Worm (Caenorhabditis elegans) whole organism, L4 larva: ENCODE data around the gene T28F3.11.

Experiments used
- F26F4.8 ChIP-seq: fragments of 200-800 bp; sonication (Bioruptor generic); conservative IDR thresholded peaks from 2 replicates; pipeline ENCODE4 v1.3.6; 2022; ENCODE audit warnings: missing genetic modification characterization, missing compliant biosample characterization
- T26A8.4 ChIP-seq: fragments of 200-800 bp; sonication (Bioruptor generic); IDR thresholded peaks from 2 replicates; pipeline ENCODE4 v1.3.6; 2022; ENCODE audit warnings: missing genetic modification characterization, missing compliant biosample characterization
- Y105C5A.15 ChIP-seq: fragments of 200-800 bp; sonication (Bioruptor generic); IDR thresholded peaks from 2 replicates; pipeline ENCODE4 v1.3.6; 2022; ENCODE audit warnings: missing genetic modification characterization, missing compliant biosample characterization
- aha-1 ChIP-seq: fragments of 150-350 bp; peaks from one replicate; lab custom pipeline; 2014; ENCODE audit warnings: missing biosample characterization, missing genetic modification characterization
- attf-4 ChIP-seq: sonication (generic microtip); optimal IDR thresholded peaks from 3 replicates; lab custom pipeline; 2017; ENCODE audit warnings: missing biosample characterization, missing genetic modification characterization
- ceh-82 ChIP-seq: sonication (generic microtip); optimal IDR thresholded peaks from 2 replicates; lab custom pipeline; 2017; ENCODE audit warnings: missing biosample characterization, missing genetic modification characterization
- cey-2 ChIP-seq: sonication (generic microtip); optimal IDR thresholded peaks from 3 replicates; lab custom pipeline; 2017; ENCODE audit warnings: missing genetic modification characterization, mild to moderate bottlenecking, missing compliant biosample characterization, antibody characterized with exemption, borderline replicate concordance; ENCODE audit not compliant: insufficient read depth
- ctbp-1 ChIP-seq: fragments of 200-800 bp; sonication (Bioruptor generic); IDR thresholded peaks from 2 replicates; pipeline ENCODE4 v1.3.6; 2022; ENCODE audit warnings: missing genetic modification reagents, missing genetic modification characterization, missing compliant biosample characterization
- daf-16 ChIP-seq, 3 experiments: sonication (generic microtip); optimal IDR thresholded peaks; 2 replicates each; lab custom pipeline; 2016 to 2017; ENCODE audit warnings: missing genetic modification characterization in 3 of 3, missing genetic modification reagents in 3 of 3, mild to moderate bottlenecking in 2 of 3, missing compliant biosample characterization in 2 of 3, missing biosample characterization in 1 of 3, moderate library complexity in 1 of 3
- dmd-6 ChIP-seq: fragments of 200-800 bp; sonication (Bioruptor generic); IDR thresholded peaks from 2 replicates; pipeline ENCODE4 v1.3.6; 2022; ENCODE audit warnings: missing genetic modification reagents, missing genetic modification characterization, missing compliant biosample characterization
- duxl-1 ChIP-seq: sonication (generic microtip); optimal IDR thresholded peaks from 2 replicates; lab custom pipeline; 2016; ENCODE audit warnings: mild to moderate bottlenecking, missing genetic modification characterization, moderate library complexity, missing compliant biosample characterization; ENCODE audit not compliant: poor library complexity
- dve-1 ChIP-seq: sonication (generic microtip); optimal IDR thresholded peaks from 2 replicates; lab custom pipeline; 2017; ENCODE audit warnings: antibody characterized with exemption, mild to moderate bottlenecking, missing genetic modification characterization, missing compliant biosample characterization; ENCODE audit not compliant: insufficient read depth
- egl-43 ChIP-seq: fragments of 200-800 bp; sonication (Bioruptor generic); IDR thresholded peaks from 2 replicates; pipeline ENCODE4 v1.3.6; 2022; ENCODE audit warnings: missing genetic modification reagents, missing genetic modification characterization, missing compliant biosample characterization
- fkh-10 ChIP-seq: fragments of 150-350 bp; optimal IDR thresholded peaks from 2 replicates; lab custom pipeline; 2014; ENCODE audit warnings: missing biosample characterization, missing genetic modification reagents, missing genetic modification characterization
- hlh-11 ChIP-seq: fragments of 200-800 bp; sonication (Bioruptor generic); optimal IDR thresholded peaks from 2 replicates; lab custom pipeline; 2018; ENCODE audit warnings: mild to moderate bottlenecking, missing genetic modification characterization, missing compliant biosample characterization
- hmg-1.1 ChIP-seq: fragments of 200-800 bp; sonication (Bioruptor generic); IDR thresholded peaks from 2 replicates; pipeline ENCODE4 v1.3.6; 2022; ENCODE audit warnings: missing genetic modification reagents, missing genetic modification characterization, missing compliant biosample characterization
- lin-29 ChIP-seq: fragments of 200-800 bp; sonication (Bioruptor generic); IDR thresholded peaks from 2 replicates; pipeline ENCODE4 v1.3.6; 2022; ENCODE audit warnings: missing genetic modification reagents, missing genetic modification characterization, missing compliant biosample characterization
- lin-38 ChIP-seq: fragments of 200-800 bp; sonication (Bioruptor generic); IDR thresholded peaks from 2 replicates; pipeline ENCODE4 v1.3.6; 2022; ENCODE audit warnings: missing genetic modification reagents, missing genetic modification characterization, missing compliant biosample characterization
- madf-9 ChIP-seq: fragments of 200-800 bp; sonication (Bioruptor generic); conservative IDR thresholded peaks from 2 replicates; pipeline ENCODE4 v1.3.6; 2022; ENCODE audit warnings: missing genetic modification reagents, missing genetic modification characterization, missing compliant biosample characterization
- mep-1 ChIP-seq: fragments of 150-350 bp; sonication (generic microtip); optimal IDR thresholded peaks from 3 replicates; lab custom pipeline; 2014; ENCODE audit warnings: missing biosample characterization, missing genetic modification characterization
- nhr-11 ChIP-seq: fragments of 150-350 bp; optimal IDR thresholded peaks from 2 replicates; lab custom pipeline; 2014; ENCODE audit warnings: missing biosample characterization, missing genetic modification characterization
- nhr-111 ChIP-seq: fragments of 200-800 bp; sonication (Bioruptor generic); optimal IDR thresholded peaks from 2 replicates; lab custom pipeline; 2018; ENCODE audit warnings: mild to moderate bottlenecking, missing genetic modification characterization, missing compliant biosample characterization
- nhr-237 ChIP-seq: sonication (generic microtip); optimal IDR thresholded peaks from 2 replicates; lab custom pipeline; 2017; ENCODE audit warnings: missing biosample characterization, missing genetic modification characterization
- nhr-28 ChIP-seq: fragments of 150-350 bp; optimal IDR thresholded peaks from 2 replicates; lab custom pipeline; 2014; ENCODE audit warnings: missing biosample characterization, missing genetic modification characterization
- nhr-77 ChIP-seq: fragments of 150-350 bp; optimal IDR thresholded peaks from 2 replicates; lab custom pipeline; 2014; ENCODE audit warnings: missing biosample characterization, missing genetic modification characterization
- pha-4 ChIP-seq, 2 experiments: fragments of 150-350 bp in 1 of 2; fragments of 200-800 bp in 1 of 2; sonication (Bioruptor generic) in 1 of 2; IDR thresholded peaks in 1 of 2; optimal IDR thresholded peaks in 1 of 2; 2 replicates each; pipeline versions ENCODE4 v1.3.6 to Lab custom; 2014 to 2022; ENCODE audit warnings: missing genetic modification characterization in 2 of 2, missing genetic modification reagents in 2 of 2, missing biosample characterization in 1 of 2, missing compliant biosample characterization in 1 of 2
- pqm-1 ChIP-seq: sonication (generic microtip); optimal IDR thresholded peaks from 2 replicates; lab custom pipeline; 2017; ENCODE audit warnings: missing biosample characterization, missing genetic modification characterization
- rbr-2 ChIP-seq: sonication (generic microtip); optimal IDR thresholded peaks from 2 replicates; lab custom pipeline; 2016; ENCODE audit warnings: missing genotype, missing genetic modification characterization, missing compliant biosample characterization
- set-16 ChIP-seq: fragments of 200-800 bp; sonication (Bioruptor generic); IDR thresholded peaks from 2 replicates; pipeline ENCODE4 v1.3.6; 2022; ENCODE audit warnings: missing genetic modification reagents, missing genetic modification characterization, missing compliant biosample characterization
- snpc-1.2 ChIP-seq: fragments of 200-800 bp; sonication (Bioruptor generic); IDR thresholded peaks from 2 replicates; pipeline ENCODE4 v1.3.6; 2022; ENCODE audit warnings: missing genetic modification reagents, missing genetic modification characterization, missing compliant biosample characterization
- unc-62 ChIP-seq, 3 experiments: fragments of 150-350 bp in 1 of 3; sonication (generic microtip); optimal IDR thresholded peaks in 2 of 3; peaks in 1 of 3; 1 replicate in 1 of 3; 2 replicates in 2 of 3; lab custom pipeline; 2014 to 2017; ENCODE audit warnings: missing biosample characterization in 3 of 3, missing genetic modification characterization in 3 of 3, missing genetic modification reagents in 3 of 3, missing genotype in 1 of 3
- ztf-7 ChIP-seq: fragments of 150-350 bp; optimal IDR thresholded peaks from 2 replicates; lab custom pipeline; 2014; ENCODE audit warnings: missing biosample characterization, missing genetic modification characterization

Gene T28F3.11

DNA sequence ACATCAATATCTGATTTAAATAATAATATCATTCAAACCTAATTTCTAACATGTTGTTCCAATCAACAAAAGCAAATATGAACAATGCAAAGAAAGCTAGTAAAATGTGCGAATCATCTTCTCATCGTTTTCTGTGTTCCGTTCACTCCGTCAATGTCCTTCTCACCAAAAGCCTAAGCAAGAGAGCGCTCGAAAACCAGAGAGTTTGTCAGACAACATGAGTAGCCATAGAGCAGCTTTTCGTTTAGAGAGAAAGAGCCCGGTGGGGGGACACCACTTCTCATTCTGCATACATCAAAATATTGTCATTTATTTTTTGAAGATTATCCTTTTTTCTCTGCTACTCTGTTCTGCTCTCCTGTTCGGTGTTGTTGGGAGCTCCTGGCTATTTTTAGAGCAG is 2.2 kb upstream of the T28F3.11 start:
- peak; percentile 20 for TF ChIP-seq fkh-10 (GFP tag; lab: Kevin White, UChicago)
- no peak for TF ChIP-seq F26F4.8
- TF ChIP-seq rbr-2: peak; percentile 38

- TF ChIP-seq nhr-11 (tag; lab: Kevin White, UChicago) (no peak), pha-4 (GFP tag; IDR thresholded peaks at IDR 0.05; lab: Robert Waterston, UW) (no peak), pha-4 (tag; optimal IDR thresholded peaks at IDR 0.05; lab: Kevin White, UChicago) (no peak), aha-1 (tag; lab: Kevin White, UChicago) (peak; percentile 53), dmd-6 (GFP tag; lab: Robert Waterston, UW) (0 out of 2 replicates have a peak, but pooled peaks have one; percentile 26), pqm-1 (tag; lab: Kevin White, UChicago) (peak; percentile 14), dve-1 (tag; lab: Kevin White, UChicago) (peak; percentile 37)
Observed at ce11 chrIV:17293068-17293467, 1.6 kb upstream of the T28F3.11 start.

ce11 chrIV:17292350-17292749 is 871 bp upstream of the T28F3.11 start:
- TF ChIP-seq daf-16 (GFP tag; optimal IDR thresholded peaks at IDR 0.05; lab: Kevin White, UChicago) (no peak), daf-16 (tag; optimal IDR thresholded peaks at IDR 0.05; lab: Kevin White, UChicago) (peak; percentile 48), set-16 (GFP tag; lab: Robert Waterston, UW) (no peak), aha-1 (tag; lab: Kevin White, UChicago) (peak; percentile 82), mep-1 (tag; lab: Kevin White, UChicago) (peak; percentile 26), dve-1 (tag; lab: Kevin White, UChicago) (peak; percentile 42), dmd-6 (GFP tag; lab: Robert Waterston, UW) (peak; percentile 15; the same call in 1 of the 2 replicates)

ce11 chrIV:17287908-17288675 is 3.4 kb downstream of the T28F3.11 start, which contains the start of gene zipt-7.1:
Gene zipt-7.1, minus strand, starts transcription at chrIV:17288139.
- peak; percentile 0 for TF ChIP-seq dve-1 (tag; lab: Kevin White, UChicago)
- no peak for TF ChIP-seq F26F4.8
- no peak for TF ChIP-seq egl-43 (GFP tag; lab: Robert Waterston, UW)
- no peak for TF ChIP-seq madf-9 (GFP tag; lab: Robert Waterston, UW)
- no peak for TF ChIP-seq snpc-1.2 (GFP tag; lab: Robert Waterston, UW)
- no peak for TF ChIP-seq ctbp-1 (GFP tag; lab: Robert Waterston, UW)
- no peak for TF ChIP-seq attf-4 (tag; lab: Kevin White, UChicago)
- TF ChIP-seq T26A8.4: no peak
- TF ChIP-seq Y105C5A.15 (GFP tag; lab: Robert Waterston, UW): no peak
- TF ChIP-seq hlh-11 (tag; lab: Kevin White, UChicago): no peak
- no peak for TF ChIP-seq unc-62 (GFP tag; optimal IDR thresholded peaks at IDR 0.05 in 1 of 2; lab: Kevin White, UChicago)
- TF ChIP-seq unc-62 (tag; optimal IDR thresholded peaks at IDR 0.05; lab: Kevin White, UChicago): no peak
- 0 out of 2 replicates have a peak, but pooled peaks have one; percentile 10 for TF ChIP-seq lin-38 (GFP tag; lab: Robert Waterston, UW)
- TF ChIP-seq nhr-77 (tag; lab: Kevin White, UChicago): no peak
- TF ChIP-seq nhr-111 (GFP tag; lab: Kevin White, UChicago): no peak
- no peak for TF ChIP-seq ceh-82 (tag; lab: Kevin White, UChicago)
- no peak for TF ChIP-seq hmg-1.1
- TF ChIP-seq ztf-7 (tag; lab: Kevin White, UChicago): peak; percentile 48
- TF ChIP-seq nhr-28 (tag; lab: Kevin White, UChicago): no peak
- no peak for TF ChIP-seq cey-2
- no peak for TF ChIP-seq nhr-237
- no peak for TF ChIP-seq duxl-1 (tag; lab: Kevin White, UChicago)
- no peak for TF ChIP-seq lin-29
